Fruit fly (Drosophila melanogaster): ENCODE data around the gene CG7080.
"Not testable (repeated sequence)": the region's sequence is repeated elsewhere in the genome, so short reads cannot be mapped to it uniquely, and the experiment has no call there.

The CG7080 gene

dm6 chr3R:22328665-22329350 is at the start of gene CG7080:
Gene CG7080, plus strand, starts transcription at chr3R:22329300.
- TF ChIP-seq CTCF (optimal IDR thresholded peaks at IDR 0.05) = no peak
- no peak for TF ChIP-seq CG8478 (optimal IDR thresholded peaks at IDR 0.05)

DNA sequence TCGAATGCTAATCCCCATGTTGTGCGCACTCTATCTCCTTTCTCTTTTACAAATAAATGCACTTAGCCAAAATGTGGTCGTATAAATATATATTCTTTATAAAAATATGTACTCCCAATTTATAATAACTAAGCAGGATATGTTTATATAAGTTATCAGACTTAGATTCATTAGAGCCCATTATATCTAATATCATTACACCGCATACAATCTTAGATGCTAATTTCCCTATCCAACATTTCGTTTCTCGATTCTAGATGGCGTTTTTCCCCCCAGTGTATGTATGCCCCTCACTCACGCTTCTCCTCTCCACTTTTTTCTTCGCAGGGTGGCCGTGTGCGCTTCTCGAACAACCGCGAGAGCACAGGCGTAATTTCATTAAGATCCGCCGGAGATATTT is 41.6 kb upstream of the CG7080 start:
- TF ChIP-seq CTCF (optimal IDR thresholded peaks at IDR 0.05) = no peak
- no peak for TF ChIP-seq CG8478 (optimal IDR thresholded peaks at IDR 0.05)

dm6 chr3R:22288305-22288704 is 40.8 kb upstream of the CG7080 start:
- TF ChIP-seq CG8478 (optimal IDR thresholded peaks at IDR 0.05) (no peak), CTCF (optimal IDR thresholded peaks at IDR 0.05) (no peak)

DNA sequence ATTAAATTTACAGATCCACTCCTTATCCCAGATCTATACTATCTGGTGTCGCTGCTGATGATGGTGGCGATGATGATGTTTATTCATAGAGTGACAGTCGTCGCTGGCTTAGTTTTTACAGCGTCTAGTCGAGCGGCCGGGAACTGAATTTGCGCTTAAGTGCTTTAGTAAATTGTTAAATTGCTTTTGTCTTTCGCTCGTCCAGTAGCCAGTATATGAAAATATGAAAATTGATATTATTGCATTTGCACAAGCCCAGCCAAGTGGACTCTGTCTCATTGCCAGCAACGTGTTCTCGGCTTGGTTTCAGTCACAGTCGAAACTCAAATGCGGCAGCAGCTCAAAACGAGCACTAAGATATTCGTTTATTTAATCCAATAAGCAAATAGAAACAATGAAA is 30.6 kb upstream of the CG7080 start, which contains the start of gene CG7084:
CG7084 (plus strand) TSS at position 301 of the 400 bp plus-strand sequence.
- not testable (repeated sequence) for TF ChIP-seq CTCF, CG8478 (optimal IDR thresholded peaks at IDR 0.05)

DNA sequence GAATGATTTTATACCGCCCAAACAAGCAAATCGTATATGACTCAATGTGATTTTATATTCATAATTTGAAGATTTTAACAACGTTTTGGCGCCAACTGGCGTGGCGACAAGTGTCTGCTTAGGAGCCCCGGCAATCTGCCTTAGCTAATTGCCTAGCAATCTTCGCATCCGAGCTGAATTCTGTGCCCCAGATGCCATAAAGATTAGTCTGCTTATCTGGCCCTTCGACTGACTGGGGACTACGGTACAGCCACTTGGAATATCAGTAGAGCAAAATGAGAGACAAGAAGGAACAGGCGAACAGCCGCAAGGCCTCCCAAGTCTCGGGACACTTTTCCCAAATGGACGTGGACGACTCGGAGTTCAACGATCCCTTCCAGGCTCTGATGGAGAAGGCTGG is 29.0 kb upstream of the CG7080 start:
- TF ChIP-seq CG8478 (optimal IDR thresholded peaks at IDR 0.05) (no peak), CTCF (optimal IDR thresholded peaks at IDR 0.05) (no peak)

- no peak for TF ChIP-seq CTCF (optimal IDR thresholded peaks at IDR 0.05)
- no peak for TF ChIP-seq CG8478 (optimal IDR thresholded peaks at IDR 0.05)
Observed at dm6 chr3R:22323994-22324393, 5.1 kb upstream of the CG7080 start, which contains the start of gene CG34377. Gene CG34377, minus strand, starts transcription at chr3R:22324094.

DNA sequence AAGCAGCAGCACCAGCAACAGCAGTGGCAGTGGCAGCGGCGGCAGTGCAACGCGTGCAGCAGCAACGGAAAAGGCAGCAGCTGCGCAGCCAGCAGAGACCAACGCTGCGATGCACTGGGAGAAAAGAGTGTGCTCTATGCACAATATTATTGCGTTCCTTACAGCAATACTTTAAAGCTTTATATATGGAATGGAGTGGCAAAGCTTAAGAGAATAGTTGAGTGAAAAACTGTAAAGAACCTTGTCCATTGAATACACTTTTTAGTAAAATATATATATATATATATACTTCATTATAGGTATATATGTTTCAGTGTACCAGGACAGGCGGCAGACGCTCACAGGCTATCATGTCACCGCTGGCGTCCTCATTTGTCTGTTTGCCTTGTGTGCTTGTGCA is 4.4 kb upstream of the CG7080 start:
- TF ChIP-seq CG8478 (optimal IDR thresholded peaks at IDR 0.05) (no peak), CTCF (optimal IDR thresholded peaks at IDR 0.05) (no peak)

dm6 chr3R:22330512-22331119 is 1.5 kb downstream of the CG7080 start, which contains the start of gene CG33721:
Gene CG33721, plus strand, starts transcription at chr3R:22331069.
- TF ChIP-seq CG8478 (optimal IDR thresholded peaks at IDR 0.05) = no peak
- no peak for TF ChIP-seq CTCF (optimal IDR thresholded peaks at IDR 0.05)

DNA sequence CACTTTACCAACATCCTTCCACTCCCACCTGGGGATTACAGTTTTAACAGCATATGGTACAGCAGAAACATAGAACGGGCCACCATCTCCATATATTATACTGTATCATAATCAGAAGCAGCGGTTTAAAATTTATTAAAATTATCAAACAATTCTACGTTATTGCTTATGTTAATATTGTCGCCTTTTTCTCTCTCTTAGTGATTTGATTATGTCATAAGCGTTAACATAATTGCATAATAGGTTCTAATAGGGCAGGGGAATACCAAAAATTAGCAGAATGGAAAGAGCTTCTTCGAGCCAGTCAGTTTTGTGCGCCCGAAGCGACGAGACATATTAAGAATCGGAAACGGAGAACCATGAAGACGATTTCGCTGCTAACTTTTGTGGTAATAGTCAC is 2.6 kb downstream of the CG7080 start, which contains the start of gene CG13862:
CG13862 (plus strand) TSS at position 301 of the 400 bp plus-strand sequence.
- TF ChIP-seq CTCF (optimal IDR thresholded peaks at IDR 0.05) (no peak), CG8478 (optimal IDR thresholded peaks at IDR 0.05) (no peak)

dm6 chr3R:22334050-22334449 is 5.0 kb downstream of the CG7080 start, which contains the start of gene CG5391:
Gene CG5391, minus strand, starts transcription at chr3R:22334150.
- no peak for TF ChIP-seq CTCF (optimal IDR thresholded peaks at IDR 0.05)
- no peak for TF ChIP-seq CG8478 (optimal IDR thresholded peaks at IDR 0.05)

DNA sequence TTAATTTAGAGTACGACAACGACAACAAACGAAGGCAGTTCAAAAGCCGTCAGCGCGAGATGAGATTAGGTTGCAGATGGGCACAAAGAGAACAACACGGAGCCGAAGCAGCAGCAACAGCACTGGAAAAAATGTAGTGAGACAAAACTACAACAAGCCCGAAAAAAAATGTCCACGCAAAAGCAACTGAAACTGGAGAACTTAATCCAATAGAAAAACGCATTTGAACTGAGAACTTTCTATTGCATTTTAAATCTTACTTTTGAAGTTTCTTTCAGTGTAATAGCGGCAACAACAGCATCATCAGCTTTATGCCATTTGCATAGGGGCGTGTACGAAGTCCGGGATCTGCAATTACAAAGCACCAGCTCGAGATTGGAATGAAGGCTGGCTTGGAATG is 10.4 kb downstream of the CG7080 start:
- TF ChIP-seq CG8478 (optimal IDR thresholded peaks at IDR 0.05) (no peak), CTCF (optimal IDR thresholded peaks at IDR 0.05) (no peak)

- TF ChIP-seq CTCF (optimal IDR thresholded peaks at IDR 0.05) (no peak), CG8478 (optimal IDR thresholded peaks at IDR 0.05) (no peak)
Observed at dm6 chr3R:22340207-22340606, 11.1 kb downstream of the CG7080 start, which contains the start of gene CG5388. Gene CG5388, minus strand, starts transcription at chr3R:22340307.

DNA sequence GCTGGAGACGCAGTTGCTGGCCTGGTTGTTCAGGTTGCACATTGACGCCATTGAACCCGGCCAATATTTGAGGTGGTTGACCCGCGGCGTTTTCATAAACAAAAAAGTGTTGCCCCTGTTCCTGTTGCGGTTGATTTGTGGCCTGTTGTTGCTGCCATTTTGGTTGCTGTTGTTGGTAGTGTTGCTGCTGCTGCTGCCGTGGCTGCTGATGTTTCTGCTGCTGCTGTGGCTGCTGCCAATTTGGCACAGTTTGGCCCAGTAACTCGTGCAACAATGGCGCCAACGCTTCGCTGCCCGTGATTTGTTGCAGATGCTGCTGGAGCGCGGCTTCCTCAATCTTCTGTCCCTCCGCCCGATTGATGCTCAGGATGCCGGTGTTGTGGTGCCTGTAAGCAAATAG is 12.6 kb downstream of the CG7080 start:
- no peak for TF ChIP-seq CTCF (optimal IDR thresholded peaks at IDR 0.05)
- TF ChIP-seq CG8478 (optimal IDR thresholded peaks at IDR 0.05) = no peak

- TF ChIP-seq CG8478 (optimal IDR thresholded peaks at IDR 0.05) = no peak
- TF ChIP-seq CTCF (optimal IDR thresholded peaks at IDR 0.05) = no peak
Observed at dm6 chr3R:22342151-22342550, 13.1 kb downstream of the CG7080 start, which contains the start of gene CG5386. Gene CG5386, minus strand, starts transcription at chr3R:22342251.

DNA sequence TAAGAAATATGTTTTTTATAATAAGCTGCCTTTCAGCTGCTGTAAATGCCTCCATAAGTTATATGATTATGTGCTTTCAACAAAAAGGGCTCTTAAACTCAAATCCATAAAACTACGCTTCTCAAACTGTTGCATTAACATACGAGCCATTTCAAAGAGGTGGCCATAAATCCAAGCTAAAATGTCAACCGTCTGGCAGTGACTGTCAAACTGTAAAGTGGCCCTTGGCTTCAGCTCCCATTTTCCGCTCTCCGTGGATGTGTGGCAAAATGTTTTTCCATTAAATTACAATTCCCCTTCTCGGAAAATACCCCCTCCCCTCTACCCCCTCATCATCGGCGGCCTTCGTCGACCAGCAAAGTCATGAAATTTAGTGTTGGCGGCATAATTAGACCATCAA is 13.6 kb downstream of the CG7080 start:
- no peak for TF ChIP-seq CTCF (optimal IDR thresholded peaks at IDR 0.05)
- TF ChIP-seq CG8478 (optimal IDR thresholded peaks at IDR 0.05) = no peak

dm6 chr3R:22351396-22351795 is 22.3 kb downstream of the CG7080 start, which contains the start of gene rdhB:
Gene rdhB, plus strand, starts transcription at chr3R:22351696.
- no peak for TF ChIP-seq CG8478 (optimal IDR thresholded peaks at IDR 0.05)
- TF ChIP-seq CTCF (optimal IDR thresholded peaks at IDR 0.05) = no peak
